Fruit fly (Drosophila melanogaster): ENCODE results near the gene CG14195.

Gene CG14195

DNA sequence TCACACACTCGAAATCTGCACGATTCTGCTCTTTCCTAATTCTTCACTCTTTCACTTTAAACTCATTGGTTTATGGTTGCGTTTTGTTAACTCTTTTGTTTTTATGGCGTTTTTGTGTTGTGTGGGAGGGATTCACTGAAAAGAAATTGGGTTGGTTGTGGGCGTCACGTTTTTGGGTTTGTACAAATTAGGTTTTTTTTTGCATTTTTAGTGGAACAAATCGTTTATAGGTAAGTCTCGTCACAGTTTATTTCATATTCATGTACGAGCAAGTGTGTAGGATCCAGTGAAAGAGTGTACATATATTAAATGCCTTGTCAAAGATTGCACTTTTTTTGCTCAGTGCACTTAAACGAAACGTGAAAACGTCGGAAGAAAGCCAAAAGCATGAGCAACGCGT, 47.2 kb downstream of the CG14195 start:
- TF ChIP-seq Pif1A (GFP tag; optimal IDR thresholded peaks at IDR 0.05) (peak; percentile 23), Snoo (tag; optimal IDR thresholded peaks at IDR 0.05) (peak; percentile 58), fd96Ca (GFP tag; IDR thresholded peaks at IDR 0.05) (no peak), CG15710 (tag; optimal IDR thresholded peaks at IDR 0.05) (no peak), CG4496 (GFP tag; IDR thresholded peaks at IDR 0.05) (0 out of 3 replicates have a peak, but pooled peaks have one; percentile 34), CG13204 (GFP tag; optimal IDR thresholded peaks at IDR 0.05) (no peak), CG9948 (tag; optimal IDR thresholded peaks at IDR 0.05) (peak; percentile 17)

dm6 chrX:19163446-19163845, 48.4 kb downstream of the CG14195 start:
- TF ChIP-seq CG8159 (tag; optimal IDR thresholded peaks at IDR 0.05) (no peak), CG13204 (GFP tag; optimal IDR thresholded peaks at IDR 0.05) (no peak), CG8301 (tag; optimal IDR thresholded peaks at IDR 0.05) (no peak), EcR (GFP tag; optimal IDR thresholded peaks at IDR 0.05) (no peak), CG17806 (tag; optimal IDR thresholded peaks at IDR 0.05) (no peak)

- TF ChIP-seq CG15710 (tag; optimal IDR thresholded peaks at IDR 0.05) (peak; percentile 78), Snoo (tag; optimal IDR thresholded peaks at IDR 0.05) (peak; percentile 49), fd96Ca (GFP tag; IDR thresholded peaks at IDR 0.05) (peak; percentile 54; the same call in 1 of the 3 replicates), Pif1B (GFP tag; optimal IDR thresholded peaks at IDR 0.05) (peak; percentile 80), CG10348 (GFP tag; IDR thresholded peaks at IDR 0.05) (no peak), Ets98B (GFP tag; IDR thresholded peaks at IDR 0.05) (peak; percentile 36), CG9948 (tag; optimal IDR thresholded peaks at IDR 0.05) (peak; percentile 69), CG32121 (GFP tag; IDR thresholded peaks at IDR 0.05) (peak; percentile 45; the same call in 1 of the 2 replicates), CG8159 (tag; optimal IDR thresholded peaks at IDR 0.05) (peak; percentile 69), CG34367 (tag; optimal IDR thresholded peaks at IDR 0.05) (peak; percentile 79), gl (tag; optimal IDR thresholded peaks at IDR 0.05) (peak; percentile 43), CG17806 (tag; optimal IDR thresholded peaks at IDR 0.05) (peak; percentile 51), rn (GFP tag; IDR thresholded peaks at IDR 0.05) (0 out of 2 replicates have a peak, but pooled peaks have one; percentile 42), CG12605 (GFP tag; IDR thresholded peaks at IDR 0.05) (no peak), CG13204 (GFP tag; optimal IDR thresholded peaks at IDR 0.05) (peak; percentile 43), D1 (tag; optimal IDR thresholded peaks at IDR 0.05) (no peak), Pif1A (GFP tag; optimal IDR thresholded peaks at IDR 0.05) (peak; percentile 86), CG14655 (GFP tag; optimal IDR thresholded peaks at IDR 0.05) (peak; percentile 64), CG8301 (tag; optimal IDR thresholded peaks at IDR 0.05) (peak; percentile 52), EcR (GFP tag; optimal IDR thresholded peaks at IDR 0.05) (no peak), CG4496 (GFP tag; IDR thresholded peaks at IDR 0.05) (peak; percentile 41; the same call in 2 of the 3 replicates)
Observed at dm6 chrX:19162249-19162914, 49.5 kb downstream of the CG14195 start.

- TF ChIP-seq CG8301 (tag; optimal IDR thresholded peaks at IDR 0.05), result peak; percentile 20
- no peak for TF ChIP-seq Pif1B (GFP tag; optimal IDR thresholded peaks at IDR 0.05)
- peak; percentile 21 for TF ChIP-seq D1 (tag; optimal IDR thresholded peaks at IDR 0.05)
- peak; percentile 44 for TF ChIP-seq CG9948 (tag; optimal IDR thresholded peaks at IDR 0.05)
- TF ChIP-seq CG15710 (tag; optimal IDR thresholded peaks at IDR 0.05), result peak; percentile 52
- TF ChIP-seq Pif1A (GFP tag; optimal IDR thresholded peaks at IDR 0.05), result no peak
- peak; percentile 7 for TF ChIP-seq CG17806 (tag; optimal IDR thresholded peaks at IDR 0.05)
- peak; percentile 69 for TF ChIP-seq CG8159 (tag; optimal IDR thresholded peaks at IDR 0.05)
- no peak for TF ChIP-seq gl (tag; optimal IDR thresholded peaks at IDR 0.05)
- TF ChIP-seq Ets98B (GFP tag; IDR thresholded peaks at IDR 0.05), result no peak
- TF ChIP-seq CG12605 (GFP tag; IDR thresholded peaks at IDR 0.05), result no peak
- TF ChIP-seq rn (GFP tag; IDR thresholded peaks at IDR 0.05), result no peak
- TF ChIP-seq EcR (GFP tag; optimal IDR thresholded peaks at IDR 0.05), result no peak
- TF ChIP-seq CG32121 (GFP tag; IDR thresholded peaks at IDR 0.05), result no peak
- peak; percentile 47 for TF ChIP-seq CG13204 (GFP tag; optimal IDR thresholded peaks at IDR 0.05)
- peak; percentile 32 for TF ChIP-seq CG34367 (tag; optimal IDR thresholded peaks at IDR 0.05)
- TF ChIP-seq CG4496 (GFP tag; IDR thresholded peaks at IDR 0.05), result no peak
- no peak for TF ChIP-seq Snoo (tag; optimal IDR thresholded peaks at IDR 0.05)
- TF ChIP-seq CG10348 (GFP tag; IDR thresholded peaks at IDR 0.05), result no peak
- TF ChIP-seq fd96Ca (GFP tag; IDR thresholded peaks at IDR 0.05), result no peak
- TF ChIP-seq CG14655 (GFP tag; optimal IDR thresholded peaks at IDR 0.05), result peak; percentile 40
Observed at dm6 chrX:19160635-19161407, 51.1 kb downstream of the CG14195 start.

DNA sequence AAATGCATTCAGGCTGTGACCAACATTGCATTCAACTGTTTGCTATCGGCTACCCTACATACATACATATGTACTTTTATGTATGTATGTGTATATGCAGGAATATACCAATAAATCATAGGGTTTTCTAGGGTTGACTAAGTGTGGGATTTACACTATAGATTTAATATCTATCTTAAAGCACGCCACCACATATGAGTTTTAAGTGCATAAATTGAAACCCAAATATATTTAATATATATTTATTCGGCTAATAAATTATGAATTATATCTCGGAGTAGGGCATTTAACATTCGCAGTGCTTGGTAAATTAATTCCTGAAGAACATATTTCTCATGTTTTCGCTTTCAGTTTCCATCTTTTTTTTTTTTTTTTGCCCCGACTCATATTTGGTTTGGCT, 51.9 kb downstream of the CG14195 start:
- TF ChIP-seq CG12605 (GFP tag; IDR thresholded peaks at IDR 0.05), result no peak
- TF ChIP-seq CG9948 (tag; optimal IDR thresholded peaks at IDR 0.05), result peak; percentile 84
- TF ChIP-seq Snoo (tag; optimal IDR thresholded peaks at IDR 0.05), result peak; percentile 80
- peak; percentile 69 for TF ChIP-seq CG14655 (GFP tag; optimal IDR thresholded peaks at IDR 0.05)
- peak; percentile 66 for TF ChIP-seq CG17806 (tag; optimal IDR thresholded peaks at IDR 0.05)
- TF ChIP-seq CG15710 (tag; optimal IDR thresholded peaks at IDR 0.05), result peak; percentile 84
- peak; percentile 85 for TF ChIP-seq CG34367 (tag; optimal IDR thresholded peaks at IDR 0.05)
- TF ChIP-seq Pif1A (GFP tag; optimal IDR thresholded peaks at IDR 0.05), result no peak
- peak; percentile 21 for TF ChIP-seq Ets98B (GFP tag; IDR thresholded peaks at IDR 0.05)
- no peak for TF ChIP-seq CG10348 (GFP tag; IDR thresholded peaks at IDR 0.05)
- TF ChIP-seq CG8301 (tag; optimal IDR thresholded peaks at IDR 0.05), result peak; percentile 42
- TF ChIP-seq CG8159 (tag; optimal IDR thresholded peaks at IDR 0.05), result peak; percentile 80
- no peak for TF ChIP-seq CG13204 (GFP tag; optimal IDR thresholded peaks at IDR 0.05)
- peak; percentile 31 for TF ChIP-seq D1 (tag; optimal IDR thresholded peaks at IDR 0.05)
- TF ChIP-seq Pif1B (GFP tag; optimal IDR thresholded peaks at IDR 0.05), result peak; percentile 53
